Worm (Caenorhabditis elegans) whole organism, L1 larva: ENCODE data around the gene bcf-1.

ENCODE experiments used
- C04F5.9 ChIP-seq: sonication (generic microtip); optimal IDR thresholded peaks from 2 replicates; lab custom pipeline; 2016; ENCODE audit warnings: missing genetic modification characterization, missing compliant biosample characterization
- C34B4.2 ChIP-seq: sonication (generic microtip); optimal IDR thresholded peaks from 2 replicates; lab custom pipeline; 2017; ENCODE audit warnings: mild to moderate bottlenecking, missing genetic modification characterization, missing compliant biosample characterization
- F16B12.6 ChIP-seq: fragments of 150-350 bp; optimal IDR thresholded peaks from 2 replicates; lab custom pipeline; 2014; ENCODE audit warnings: missing biosample characterization, missing genetic modification characterization
- aly-2 ChIP-seq: fragments of 150-350 bp; optimal IDR thresholded peaks from 2 replicates; lab custom pipeline; 2014; ENCODE audit warnings: missing biosample characterization, missing genetic modification characterization
- ceh-90 ChIP-seq: sonication (generic microtip); optimal IDR thresholded peaks from 2 replicates; lab custom pipeline; 2016; ENCODE audit warnings: missing genetic modification characterization, missing compliant biosample characterization
- egl-13 ChIP-seq: sonication (generic microtip); optimal IDR thresholded peaks from 2 replicates; lab custom pipeline; 2016; ENCODE audit warnings: missing genotype, missing genetic modification reagents, missing genetic modification characterization, missing compliant biosample characterization
- elt-2 ChIP-seq: sonication (generic microtip); optimal IDR thresholded peaks from 2 replicates; lab custom pipeline; 2016; ENCODE audit warnings: missing genetic modification characterization, mild to moderate bottlenecking, inconsistent platforms, missing compliant biosample characterization, missing genetic modification reagents
- fkh-10 ChIP-seq: sonication (generic microtip); optimal IDR thresholded peaks from 2 replicates; lab custom pipeline; 2017; ENCODE audit warnings: missing biosample characterization, missing genetic modification reagents, missing genetic modification characterization
- fos-1 ChIP-seq: fragments of 150-350 bp; optimal IDR thresholded peaks from 2 replicates; lab custom pipeline; 2014; ENCODE audit warnings: missing biosample characterization, missing genetic modification characterization
- hpl-2 ChIP-seq: fragments of 150-350 bp; optimal IDR thresholded peaks from 2 replicates; lab custom pipeline; 2014; ENCODE audit warnings: missing biosample characterization, missing genetic modification reagents, missing genetic modification characterization
- lin-14 ChIP-seq: fragments of 200-800 bp; sonication (Bioruptor generic); optimal IDR thresholded peaks from 2 replicates; lab custom pipeline; 2018; ENCODE audit warnings: mild to moderate bottlenecking, missing genetic modification characterization, moderate library complexity, missing compliant biosample characterization
- lin-15B ChIP-seq: fragments of 150-350 bp; sonication (generic microtip); optimal IDR thresholded peaks from 3 replicates; lab custom pipeline; 2014; ENCODE audit warnings: missing biosample characterization, missing genetic modification characterization
- lin-39 ChIP-seq: fragments of 150-350 bp; optimal IDR thresholded peaks from 2 replicates; lab custom pipeline; 2014; ENCODE audit warnings: missing biosample characterization, missing genetic modification reagents, missing genetic modification characterization
- lir-3 ChIP-seq: sonication (generic microtip); optimal IDR thresholded peaks from 2 replicates; lab custom pipeline; 2016; ENCODE audit warnings: mild to moderate bottlenecking, missing genetic modification characterization, moderate library complexity, missing compliant biosample characterization; ENCODE audit not compliant: poor library complexity
- mdl-1 ChIP-seq, 2 experiments: fragments of 150-350 bp; optimal IDR thresholded peaks; 2 replicates each; lab custom pipeline; 2014 to 2017; ENCODE audit warnings: missing biosample characterization in 2 of 2, missing genetic modification characterization in 2 of 2, inconsistent platforms in 1 of 2
- mep-1 ChIP-seq: fragments of 150-350 bp; optimal IDR thresholded peaks from 2 replicates; lab custom pipeline; 2014; ENCODE audit warnings: missing biosample characterization, missing genetic modification characterization
- nhr-12 ChIP-seq: sonication (generic microtip); optimal IDR thresholded peaks from 2 replicates; lab custom pipeline; 2017; ENCODE audit warnings: missing biosample characterization, missing genetic modification characterization
- nhr-19 ChIP-seq: fragments of 200-800 bp; sonication (Bioruptor generic); conservative IDR thresholded peaks from 2 replicates; pipeline ENCODE4 v1.3.6; 2022; ENCODE audit warnings: missing genetic modification characterization, missing compliant biosample characterization
- nhr-28 ChIP-seq: fragments of 150-350 bp; optimal IDR thresholded peaks from 2 replicates; lab custom pipeline; 2014; ENCODE audit warnings: missing biosample characterization, missing genetic modification characterization
- nhr-76 ChIP-seq: sonication (generic microtip); optimal IDR thresholded peaks from 2 replicates; lab custom pipeline; 2017; ENCODE audit warnings: missing biosample characterization, missing genetic modification characterization
- nhr-84 ChIP-seq: sonication (generic microtip); optimal IDR thresholded peaks from 2 replicates; lab custom pipeline; 2017; ENCODE audit warnings: missing biosample characterization, missing genetic modification characterization
- nhr-90 ChIP-seq: sonication (generic microtip); optimal IDR thresholded peaks from 2 replicates; lab custom pipeline; 2016; ENCODE audit warnings: mild to moderate bottlenecking, missing genetic modification characterization, missing compliant biosample characterization; ENCODE audit not compliant: poor library complexity
- pag-3 ChIP-seq: sonication (generic microtip); optimal IDR thresholded peaks from 2 replicates; lab custom pipeline; 2017; ENCODE audit warnings: missing genetic modification characterization, mild to moderate bottlenecking, missing compliant biosample characterization, antibody characterized with exemption, borderline replicate concordance; ENCODE audit not compliant: insufficient read depth
- sox-4 ChIP-seq: sonication (generic microtip); optimal IDR thresholded peaks from 2 replicates; lab custom pipeline; 2016; ENCODE audit warnings: missing genetic modification characterization, missing compliant biosample characterization
- sptf-1 ChIP-seq: fragments of 150-350 bp; optimal IDR thresholded peaks from 2 replicates; lab custom pipeline; 2014; ENCODE audit warnings: missing biosample characterization, missing genetic modification characterization
- sup-37 ChIP-seq: fragments of 200-800 bp; sonication (Bioruptor generic); optimal IDR thresholded peaks from 2 replicates; lab custom pipeline; 2018; ENCODE audit warnings: mild to moderate bottlenecking, missing genetic modification characterization, missing compliant biosample characterization
- unc-30 ChIP-seq: sonication (generic microtip); optimal IDR thresholded peaks from 2 replicates; lab custom pipeline; 2017; ENCODE audit warnings: missing biosample characterization, missing genetic modification characterization
- unc-62 ChIP-seq: fragments of 150-350 bp; optimal IDR thresholded peaks from 2 replicates; lab custom pipeline; 2014; ENCODE audit warnings: missing biosample characterization, missing genetic modification reagents, missing genetic modification characterization
- unc-86 ChIP-seq: sonication (generic microtip); optimal IDR thresholded peaks from 2 replicates; lab custom pipeline; 2016; ENCODE audit warnings: missing genetic modification characterization, missing compliant biosample characterization
- vab-15 ChIP-seq: sonication (generic microtip); optimal IDR thresholded peaks from 2 replicates; lab custom pipeline; 2017; ENCODE audit warnings: missing genotype, mild to moderate bottlenecking, missing genetic modification characterization, missing compliant biosample characterization
- xbp-1 ChIP-seq: sonication (generic microtip); optimal IDR thresholded peaks from 2 replicates; lab custom pipeline; 2016; ENCODE audit warnings: missing genetic modification characterization, missing compliant biosample characterization
- zip-4 ChIP-seq: fragments of 200-800 bp; sonication (Bioruptor generic); optimal IDR thresholded peaks from 2 replicates; lab custom pipeline; 2018; ENCODE audit warnings: mild to moderate bottlenecking, missing genetic modification characterization, moderate library complexity, missing compliant biosample characterization

Gene bcf-1

ce11 chrV:6398922-6399321, 9.7 kb downstream of the bcf-1 start:
- peak; percentile 10 for TF ChIP-seq lin-14 (GFP tag; lab: Kevin White, UChicago)
- peak; percentile 88 for TF ChIP-seq elt-2 (tag; lab: Kevin White, UChicago)
- TF ChIP-seq sptf-1 (tag; lab: Kevin White, UChicago) = no peak

- no peak for TF ChIP-seq sptf-1 (tag; lab: Kevin White, UChicago)
- TF ChIP-seq, all 84 proteins: peak for 0
Observed at ce11 chrV:6390163-6390562, 18.4 kb downstream of the bcf-1 start, which contains the start of gene F57F4.1. TSS of gene F57F4.1 (plus strand) at chrV:6390463.

ce11 chrV:6389634-6390033, 18.9 kb downstream of the bcf-1 start, which contains the start of gene F57F4.2:
TSS of gene F57F4.2 (minus strand) at chrV:6389734.
- TF ChIP-seq unc-62 (no peak), pag-3 (tag; lab: Kevin White, UChicago) (no peak), xbp-1 (tag; lab: Kevin White, UChicago) (no peak), unc-86 (tag; lab: Kevin White, UChicago) (no peak), lin-39 (tag; lab: Kevin White, UChicago) (no peak), nhr-90 (tag; lab: Kevin White, UChicago) (no peak), sup-37 (no peak)

ce11 chrV:6385677-6386276, 22.8 kb downstream of the bcf-1 start:
- TF ChIP-seq nhr-19 (no peak), egl-13 (tag; lab: Kevin White, UChicago) (no peak), vab-15 (tag; lab: Kevin White, UChicago) (no peak), mdl-1 (tag; optimal IDR thresholded peaks at IDR 0.05; lab: Kevin White, UChicago) (no peak), lir-3 (tag; lab: Kevin White, UChicago) (no peak), nhr-76 (tag; lab: Kevin White, UChicago) (no peak), fos-1 (tag; lab: Kevin White, UChicago) (no peak), zip-4 (GFP tag; lab: Kevin White, UChicago) (no peak), hpl-2 (GFP tag; lab: Kevin White, UChicago) (no peak), nhr-90 (tag; lab: Kevin White, UChicago) (no peak), F16B12.6 (no peak), sox-4 (tag; lab: Kevin White, UChicago) (no peak), C04F5.9 (tag; lab: Kevin White, UChicago) (no peak), nhr-12 (tag; lab: Kevin White, UChicago) (no peak), C34B4.2 (tag; lab: Kevin White, UChicago) (no peak), nhr-84 (tag; lab: Kevin White, UChicago) (no peak), lin-15B (tag; lab: Kevin White, UChicago) (no peak), aly-2 (tag; lab: Kevin White, UChicago) (no peak)

- TF ChIP-seq unc-30 (tag; lab: Kevin White, UChicago) (no peak), fkh-10 (GFP tag; lab: Kevin White, UChicago) (no peak), nhr-12 (tag; lab: Kevin White, UChicago) (no peak), ceh-90 (tag; lab: Kevin White, UChicago) (no peak), sox-4 (tag; lab: Kevin White, UChicago) (no peak), lir-3 (tag; lab: Kevin White, UChicago) (no peak), nhr-28 (tag; lab: Kevin White, UChicago) (no peak), mep-1 (tag; lab: Kevin White, UChicago) (no peak)
Observed at ce11 chrV:6374844-6375243, 33.7 kb downstream of the bcf-1 start, which contains the start of gene F13H6.5. TSS of gene F13H6.5 (minus strand) at chrV:6374944.
